Worm (Caenorhabditis elegans) whole organism, midembryonic: ENCODE measurements around the gene gcy-33.

Experiments used
- T22C8.4 ChIP-seq: fragments of 200-800 bp; sonication (Bioruptor generic); IDR thresholded peaks from 2 replicates; pipeline ENCODE4 v1.3.6; 2022; ENCODE audit warnings: missing genetic modification characterization, missing compliant biosample characterization
- cog-1 ChIP-seq: sonication (generic microtip); optimal IDR thresholded peaks from 2 replicates; lab custom pipeline; 2016; ENCODE audit warnings: missing genetic modification characterization, missing compliant biosample characterization
- klf-2 ChIP-seq: fragments of 200-800 bp; sonication (Bioruptor generic); conservative IDR thresholded peaks from 2 replicates; pipeline ENCODE4 v1.3.6; 2022; ENCODE audit warnings: missing genetic modification reagents, missing genetic modification characterization, missing compliant biosample characterization
- med-1 ChIP-seq: sonication (generic microtip); optimal IDR thresholded peaks from 2 replicates; lab custom pipeline; 2017; ENCODE audit warnings: missing genetic modification characterization, mild to moderate bottlenecking, missing compliant biosample characterization, antibody characterized with exemption, missing genetic modification reagents; ENCODE audit not compliant: insufficient read depth
- tab-1 ChIP-seq: fragments of 200-800 bp; sonication (Bioruptor generic); IDR thresholded peaks from 2 replicates; pipeline ENCODE4 v1.3.6; 2022; ENCODE audit warnings: missing genetic modification characterization, missing compliant biosample characterization
- ztf-23 ChIP-seq: fragments of 200-800 bp; sonication (Bioruptor generic); IDR thresholded peaks from 2 replicates; pipeline ENCODE4 v1.3.6; 2022; ENCODE audit warnings: missing genetic modification reagents, missing genetic modification characterization, missing compliant biosample characterization
- ztf-29 ChIP-seq: fragments of 200-800 bp; sonication (Bioruptor generic); IDR thresholded peaks from 2 replicates; pipeline ENCODE4 v1.3.6; 2022; ENCODE audit warnings: missing genetic modification reagents, missing genetic modification characterization, missing compliant biosample characterization

- TF ChIP-seq klf-2 (GFP tag; lab: Robert Waterston, UW) (no peak), tab-1 (no peak), T22C8.4 (no peak), ztf-29 (GFP tag; lab: Robert Waterston, UW) (no peak), cog-1 (no peak), ztf-23 (GFP tag; lab: Robert Waterston, UW) (no peak), med-1 (GFP tag; lab: Kevin White, UChicago) (no peak)
These were observed 19.3 kb upstream of the gcy-33 start for ce11 chrV:12020940-12021339.
